Fruit fly (Drosophila melanogaster) whole organism, embryonic: ENCODE measurements around the gene Set2.

Source experiments
- Adf1 ChIP-seq: fragments of 200-800 bp; sonication (Bioruptor generic); IDR thresholded peaks from 2 replicates; pipeline ENCODE4 v1.3.6; 2022; ENCODE audit warnings: missing biosample characterization, missing genetic modification characterization
- Asciz ChIP-seq: fragments of 200-800 bp; sonication (Bioruptor generic); optimal IDR thresholded peaks from 2 replicates; lab custom pipeline; 2017; ENCODE audit warnings: missing biosample characterization, mild to moderate bottlenecking, missing genetic modification characterization, missing genetic modification reagents
- B-H1 ChIP-seq: fragments of 200-800 bp; sonication (Bioruptor generic); IDR thresholded peaks from 3 replicates; pipeline ENCODE4 v1.3.6; 2022; ENCODE audit warnings: missing biosample characterization, missing genetic modification characterization
- Bdp1 ChIP-seq: fragments of 200-800 bp; sonication (Bioruptor generic); optimal IDR thresholded peaks from 3 replicates; lab custom pipeline; 2016; ENCODE audit warnings: missing biosample characterization, missing genetic modification characterization
- CG10654 ChIP-seq: fragments of 200-800 bp; sonication (Bioruptor generic); optimal IDR thresholded peaks from 2 replicates; lab custom pipeline; 2016; ENCODE audit warnings: missing biosample characterization, missing genetic modification characterization
- CG14710 ChIP-seq: fragments of 200-800 bp; sonication (Bioruptor generic); optimal IDR thresholded peaks from 3 replicates; lab custom pipeline; 2019; ENCODE audit warnings: missing biosample characterization, mild to moderate bottlenecking, missing genetic modification characterization, moderate library complexity
- CG15011 ChIP-seq: fragments of 200-800 bp; sonication (Bioruptor generic); optimal IDR thresholded peaks from 3 replicates; lab custom pipeline; 2018; ENCODE audit warnings: missing biosample characterization, mild to moderate bottlenecking, missing genetic modification characterization
- CG15269 ChIP-seq: fragments of 200-800 bp; sonication (Bioruptor generic); optimal IDR thresholded peaks from 2 replicates; lab custom pipeline; 2018; ENCODE audit warnings: missing biosample characterization, mild to moderate bottlenecking, missing genetic modification characterization, moderate library complexity
- CG1603 ChIP-seq: fragments of 200-800 bp; sonication (Bioruptor generic); optimal IDR thresholded peaks from 2 replicates; lab custom pipeline; 2019; ENCODE audit warnings: missing biosample characterization, mild to moderate bottlenecking, missing genetic modification characterization, moderate library complexity
- CG17568 ChIP-seq: fragments of 200-800 bp; sonication (Bioruptor generic); optimal IDR thresholded peaks from 2 replicates; lab custom pipeline; 2018; ENCODE audit warnings: missing biosample characterization, mild to moderate bottlenecking, missing genetic modification characterization, moderate library complexity
- CG3065 ChIP-seq: fragments of 200-800 bp; sonication (Bioruptor generic); optimal IDR thresholded peaks from 2 replicates; lab custom pipeline; 2016; ENCODE audit warnings: missing biosample characterization, missing genetic modification characterization
- CG31441 ChIP-seq: fragments of 200-800 bp; sonication (Bioruptor generic); IDR thresholded peaks from 2 replicates; pipeline ENCODE4 v1.3.6; 2022; ENCODE audit warnings: missing biosample characterization, missing genetic modification characterization
- CG33213 ChIP-seq: fragments of 200-800 bp; sonication (Bioruptor generic); optimal IDR thresholded peaks from 3 replicates; lab custom pipeline; 2016; ENCODE audit warnings: missing biosample characterization, missing genetic modification characterization
- CG3407 ChIP-seq: fragments of 200-800 bp; sonication (Bioruptor generic); optimal IDR thresholded peaks from 2 replicates; lab custom pipeline; 2018; ENCODE audit warnings: missing biosample characterization, mild to moderate bottlenecking, missing genetic modification characterization
- CG34376 ChIP-seq: fragments of 200-800 bp; sonication (Bioruptor generic); optimal IDR thresholded peaks from 2 replicates; lab custom pipeline; 2018; ENCODE audit warnings: missing biosample characterization, mild to moderate bottlenecking, missing genetic modification characterization
- CG4730 ChIP-seq: fragments of 200-800 bp; sonication (Bioruptor generic); IDR thresholded peaks from 2 replicates; pipeline ENCODE4 v1.3.6; 2022; ENCODE audit warnings: missing biosample characterization, missing genetic modification characterization
- CG4820 ChIP-seq: fragments of 200-800 bp; sonication (Bioruptor generic); optimal IDR thresholded peaks from 3 replicates; lab custom pipeline; 2016; ENCODE audit warnings: missing biosample characterization, missing genetic modification characterization
- CG5180 ChIP-seq: fragments of 200-800 bp; sonication (Bioruptor generic); optimal IDR thresholded peaks from 3 replicates; lab custom pipeline; 2017; ENCODE audit warnings: missing biosample characterization, missing genetic modification characterization, mild to moderate bottlenecking, moderate library complexity, missing genetic modification reagents
- CG5953 ChIP-seq: fragments of 200-800 bp; sonication (Bioruptor generic); IDR thresholded peaks from 2 replicates; pipeline ENCODE4 v1.3.6; 2022; ENCODE audit warnings: missing biosample characterization, missing genetic modification characterization
- CG8478 ChIP-seq: fragments of >200 bp; optimal IDR thresholded peaks from 2 replicates; lab custom pipeline; 2018
- CG9437 ChIP-seq: fragments of 200-800 bp; sonication (Bioruptor generic); optimal IDR thresholded peaks from 2 replicates; lab custom pipeline; 2018; ENCODE audit warnings: missing biosample characterization, mild to moderate bottlenecking, missing genetic modification characterization
- HLH54F ChIP-seq: fragments of 200-800 bp; sonication (Bioruptor generic); optimal IDR thresholded peaks from 3 replicates; lab custom pipeline; 2016; ENCODE audit warnings: missing biosample characterization, missing genetic modification characterization
- Hey ChIP-seq: fragments of 200-800 bp; sonication (Bioruptor generic); optimal IDR thresholded peaks from 3 replicates; lab custom pipeline; 2018; ENCODE audit warnings: missing biosample characterization, mild to moderate bottlenecking, missing genetic modification characterization
- NC2β ChIP-seq: fragments of 200-800 bp; sonication (Bioruptor generic); optimal IDR thresholded peaks from 2 replicates; lab custom pipeline; 2016; ENCODE audit warnings: missing biosample characterization, missing genetic modification characterization
- Opbp ChIP-seq: fragments of 200-800 bp; sonication (Bioruptor generic); IDR thresholded peaks from 3 replicates; pipeline ENCODE4 v1.3.6; 2022; ENCODE audit warnings: missing biosample characterization, missing genetic modification characterization; ENCODE audit not compliant: partially characterized antibody
- Rx ChIP-seq: fragments of 200-800 bp; sonication (Bioruptor generic); IDR thresholded peaks from 2 replicates; pipeline ENCODE4 v1.3.6; 2022; ENCODE audit warnings: missing biosample characterization, missing genetic modification characterization
- Side ChIP-seq: fragments of 200-800 bp; sonication (Bioruptor generic); optimal IDR thresholded peaks from 2 replicates; lab custom pipeline; 2016; ENCODE audit warnings: missing biosample characterization, missing genetic modification characterization
- Trl ChIP-seq, 3 experiments: fragments of >200 bp in 2 of 3; fragments of 200-800 bp in 1 of 3; sonication (Bioruptor generic) in 1 of 3; optimal IDR thresholded peaks; 2 replicates in 1 of 3; 3 replicates in 2 of 3; lab custom pipeline; 2016 to 2017; ENCODE audit warnings: missing biosample characterization in 1 of 3, missing genetic modification characterization in 1 of 3
- Usf ChIP-seq: fragments of 200-800 bp; sonication (Bioruptor generic); optimal IDR thresholded peaks from 2 replicates; lab custom pipeline; 2017; ENCODE audit warnings: missing genotype, missing biosample characterization, missing genetic modification characterization
- ac ChIP-seq: fragments of 200-800 bp; sonication (Bioruptor generic); optimal IDR thresholded peaks from 3 replicates; lab custom pipeline; 2017; ENCODE audit warnings: missing biosample characterization, mild to moderate bottlenecking, missing genetic modification characterization
- aop ChIP-seq: fragments of 200-800 bp; sonication (Bioruptor generic); IDR thresholded peaks from 2 replicates; pipeline ENCODE4 v1.3.6; 2022; ENCODE audit warnings: missing biosample characterization, missing genetic modification characterization
- ase ChIP-seq: fragments of 200-800 bp; sonication (Bioruptor generic); IDR thresholded peaks from 3 replicates; pipeline ENCODE4 v1.3.6; 2022; ENCODE audit warnings: missing biosample characterization, missing genetic modification characterization
- az2 ChIP-seq: fragments of 200-800 bp; sonication (Bioruptor generic); optimal IDR thresholded peaks from 3 replicates; lab custom pipeline; 2016; ENCODE audit warnings: missing biosample characterization, missing genetic modification characterization
- bab2 ChIP-seq: fragments of 200-800 bp; sonication (Bioruptor generic); optimal IDR thresholded peaks from 2 replicates; lab custom pipeline; 2016; ENCODE audit warnings: missing biosample characterization, missing genetic modification characterization
- ems ChIP-seq: fragments of 200-800 bp; sonication (Bioruptor generic); optimal IDR thresholded peaks from 3 replicates; lab custom pipeline; 2016; ENCODE audit warnings: missing biosample characterization, missing genetic modification characterization
- esg ChIP-seq: fragments of 200-800 bp; sonication (Bioruptor generic); conservative IDR thresholded peaks from 2 replicates; pipeline ENCODE4 v1.3.6; 2022; ENCODE audit warnings: missing biosample characterization, missing genetic modification characterization
- ftz-f1 ChIP-seq: fragments of 200-800 bp; sonication (Bioruptor generic); optimal IDR thresholded peaks from 2 replicates; lab custom pipeline; 2016; ENCODE audit warnings: missing biosample characterization, missing genetic modification characterization
- grau ChIP-seq: fragments of 200-800 bp; optimal IDR thresholded peaks from 3 replicates; lab custom pipeline; 2019; ENCODE audit warnings: missing biosample characterization, mild to moderate bottlenecking, missing genetic modification characterization, moderate library complexity
- her ChIP-seq: fragments of 200-800 bp; sonication (Bioruptor generic); optimal IDR thresholded peaks from 2 replicates; lab custom pipeline; 2016; ENCODE audit warnings: missing biosample characterization, missing genetic modification characterization
- insv ChIP-seq, 2 experiments: fragments of 200-800 bp; sonication (Bioruptor generic); optimal IDR thresholded peaks; 3 replicates each; lab custom pipeline; 2016 to 2018; ENCODE audit warnings: missing biosample characterization in 2 of 2, missing genetic modification characterization in 2 of 2
- nerfin-1 ChIP-seq: fragments of 200-800 bp; sonication (Bioruptor generic); optimal IDR thresholded peaks from 3 replicates; lab custom pipeline; 2019; ENCODE audit warnings: missing biosample characterization, mild to moderate bottlenecking, missing genetic modification characterization, moderate library complexity
- nom ChIP-seq: fragments of 200-800 bp; sonication (Bioruptor generic); optimal IDR thresholded peaks from 2 replicates; lab custom pipeline; 2017; ENCODE audit warnings: missing biosample characterization, missing genetic modification characterization, mild to moderate bottlenecking, moderate library complexity, missing genetic modification reagents
- odd ChIP-seq: fragments of 200-800 bp; sonication (Bioruptor generic); optimal IDR thresholded peaks from 2 replicates; lab custom pipeline; 2017; ENCODE audit warnings: missing biosample characterization, mild to moderate bottlenecking, missing genetic modification characterization
- rib ChIP-seq: fragments of 200-800 bp; sonication (Bioruptor generic); IDR thresholded peaks from 2 replicates; pipeline ENCODE4 v1.3.6; 2022; ENCODE audit warnings: missing biosample characterization, missing genetic modification characterization
- sc ChIP-seq, 3 experiments: fragments of >200 bp in 2 of 3; fragments of 200-800 bp in 1 of 3; sonication (Bioruptor generic) in 1 of 3; optimal IDR thresholded peaks; 2 replicates in 2 of 3; 3 replicates in 1 of 3; lab custom pipeline; 2017; ENCODE audit warnings: mild to moderate bottlenecking in 1 of 3, missing biosample characterization in 1 of 3, missing genetic modification characterization in 1 of 3, missing genetic modification reagents in 1 of 3
- schlank ChIP-seq: fragments of 200-800 bp; sonication (Bioruptor generic); optimal IDR thresholded peaks from 2 replicates; lab custom pipeline; 2018; ENCODE audit warnings: missing biosample characterization, mild to moderate bottlenecking, missing genetic modification characterization
- sob ChIP-seq: fragments of 200-800 bp; sonication (Bioruptor generic); IDR thresholded peaks from 2 replicates; pipeline ENCODE4 v1.3.6; 2022; ENCODE audit warnings: missing biosample characterization, missing genetic modification characterization
- sug ChIP-seq: fragments of 200-800 bp; optimal IDR thresholded peaks from 2 replicates; lab custom pipeline; 2019; ENCODE audit warnings: missing biosample characterization, mild to moderate bottlenecking, missing genetic modification characterization, moderate library complexity
- unc-4 ChIP-seq: fragments of 200-800 bp; sonication (Bioruptor generic); IDR thresholded peaks from 2 replicates; pipeline ENCODE4 v1.3.6; 2022; ENCODE audit warnings: missing biosample characterization, missing genetic modification characterization; ENCODE audit not compliant: partially characterized antibody
- z ChIP-seq: fragments of 200-800 bp; sonication (Bioruptor generic); IDR thresholded peaks from 3 replicates; pipeline ENCODE4 v1.3.6; 2022; ENCODE audit warnings: missing biosample characterization, missing genetic modification characterization

Gene Set2

dm6 chrX:13387373-13387850, 25.6 kb upstream of the Set2 start, which contains the start of the genes Ype and CG1662 (continued):
- peak in 1 of 2 experiments; percentile 51 for TF ChIP-seq insv (GFP tag; optimal IDR thresholded peaks at IDR 0.05; lab: Kevin White, UChicago)
- TF ChIP-seq B-H1 (GFP tag; lab: Robert Waterston, UW) = no peak; the same call in 2 of the 3 replicates
- TF ChIP-seq sob (GFP tag; lab: Robert Waterston, UW) = peak; percentile 76
- peak; percentile 66 for TF ChIP-seq nerfin-1
- TF ChIP-seq odd = peak; percentile 34
- peak; percentile 49 for TF ChIP-seq Rx (GFP tag; lab: Robert Waterston, UW)
- peak; percentile 77 for TF ChIP-seq unc-4 (GFP tag; lab: Robert Waterston, UW)
- TF ChIP-seq Trl (optimal IDR thresholded peaks at IDR 0.05; lab: Kevin White, UChicago) = no peak
- TF ChIP-seq Trl (GFP tag; optimal IDR thresholded peaks at IDR 0.05; lab: Kevin White, UChicago) = peak; percentile 71
- TF ChIP-seq sc (optimal IDR thresholded peaks at IDR 0.05; lab: Kevin White, UChicago) = no peak
- TF ChIP-seq sc (GFP tag; optimal IDR thresholded peaks at IDR 0.05; lab: Kevin White, UChicago) = peak; percentile 15
- peak; percentile 77 for TF ChIP-seq grau (tag; lab: Kevin White, UChicago)
- no peak for TF ChIP-seq Hey
- TF ChIP-seq CG10654 (GFP tag; lab: Kevin White, UChicago) = peak; percentile 69
- no peak for TF ChIP-seq ac (GFP tag; lab: Kevin White, UChicago)
- TF ChIP-seq CG1603 (tag; lab: Kevin White, UChicago) = peak; percentile 47
- TF ChIP-seq CG15269 = peak; percentile 76
- peak; percentile 64 for TF ChIP-seq esg
- TF ChIP-seq rib = peak; percentile 63; the same call in 1 of the 2 replicates
- peak; percentile 78 for TF ChIP-seq az2
- peak; percentile 57 for TF ChIP-seq CG9437 (GFP tag; lab: Kevin White, UChicago)
- TF ChIP-seq CG5953 (GFP tag; lab: Robert Waterston, UW) = no peak; the same call in 1 of the 2 replicates
- TF ChIP-seq CG3407 (GFP tag; lab: Kevin White, UChicago) = peak; percentile 47
- TF ChIP-seq her = no peak
- TF ChIP-seq CG5180 = peak; percentile 38
- TF ChIP-seq aop (GFP tag; lab: Robert Waterston, UW) = no peak
- no peak for TF ChIP-seq CG17568
- peak; percentile 21 for TF ChIP-seq CG3065 (GFP tag; lab: Kevin White, UChicago)
- peak; percentile 72 for TF ChIP-seq Bdp1 (GFP tag; lab: Kevin White, UChicago)
- peak; percentile 27 for TF ChIP-seq Side (GFP tag; lab: Kevin White, UChicago)
- peak; percentile 60 for TF ChIP-seq ems
- TF ChIP-seq CG8478 (lab: Kevin White, UChicago) = no peak
- peak; percentile 59 for TF ChIP-seq CG4820 (GFP tag; lab: Kevin White, UChicago)
- TF ChIP-seq Asciz (GFP tag; lab: Kevin White, UChicago) = peak; percentile 19
- TF ChIP-seq Opbp (GFP tag; lab: Robert Waterston, UW) = peak; percentile 59; the same call in 2 of the 3 replicates
- peak; percentile 11 for TF ChIP-seq ftz-f1 (GFP tag; lab: Kevin White, UChicago)
- peak; percentile 42; the same call in 1 of the 3 replicates for TF ChIP-seq ase (GFP tag; lab: Robert Waterston, UW)
- TF ChIP-seq Adf1 = no peak
- peak; percentile 67 for TF ChIP-seq bab2
- peak; percentile 42 for TF ChIP-seq NC2β (GFP tag; lab: Kevin White, UChicago)
- TF ChIP-seq CG33213 (GFP tag; lab: Kevin White, UChicago) = peak; percentile 24
- peak; percentile 32 for TF ChIP-seq CG15011 (GFP tag; lab: Kevin White, UChicago)
- TF ChIP-seq CG34376 = peak; percentile 47
- TF ChIP-seq sug (tag; lab: Kevin White, UChicago) = peak; percentile 75
- TF ChIP-seq Usf (GFP tag; lab: Kevin White, UChicago) = peak; percentile 68
- peak; percentile 71 for TF ChIP-seq CG31441 (GFP tag; lab: Robert Waterston, UW)
- no peak for TF ChIP-seq schlank
- TF ChIP-seq CG14710 (tag; lab: Kevin White, UChicago) = peak; percentile 86
- no peak for TF ChIP-seq z (GFP tag; lab: Robert Waterston, UW)
- peak; percentile 71 for TF ChIP-seq HLH54F (GFP tag; lab: Kevin White, UChicago)
- TF ChIP-seq CG4730 = peak; percentile 52
- peak; percentile 21 for TF ChIP-seq nom (GFP tag; lab: Kevin White, UChicago)
